Worm (Caenorhabditis elegans) whole organism, mixed stage, embryonic: ENCODE data around the gene unc-60.

Experiments
- M03D4.4 ChIP-seq: sonication (generic microtip); optimal IDR thresholded peaks from 2 replicates; lab custom pipeline; 2017; ENCODE audit warnings: mild to moderate bottlenecking, missing genetic modification characterization, missing compliant biosample characterization
- bed-3 ChIP-seq: fragments of 200-800 bp; sonication (Bioruptor generic); optimal IDR thresholded peaks from 3 replicates; lab custom pipeline; 2018; ENCODE audit warnings: mild to moderate bottlenecking, missing genetic modification characterization, moderate library complexity, missing compliant biosample characterization
- blmp-1 ChIP-seq: fragments of 150-350 bp; optimal IDR thresholded peaks from 2 replicates; lab custom pipeline; 2014; ENCODE audit warnings: missing biosample characterization, missing genetic modification characterization
- ceh-39 ChIP-seq: fragments of 150-350 bp; optimal IDR thresholded peaks from 2 replicates; lab custom pipeline; 2014; ENCODE audit warnings: missing biosample characterization, missing genetic modification characterization
- ceh-43 ChIP-seq: fragments of 200-800 bp; sonication (Bioruptor generic); optimal IDR thresholded peaks from 2 replicates; lab custom pipeline; 2018; ENCODE audit warnings: mild to moderate bottlenecking, missing genetic modification characterization, moderate library complexity, missing compliant biosample characterization
- ceh-83 ChIP-seq: fragments of 200-800 bp; sonication (Bioruptor generic); optimal IDR thresholded peaks from 2 replicates; lab custom pipeline; 2018; ENCODE audit warnings: mild to moderate bottlenecking, missing genetic modification characterization, missing compliant biosample characterization
- ces-1 ChIP-seq: fragments of 150-350 bp; optimal IDR thresholded peaks from 2 replicates; lab custom pipeline; 2014; ENCODE audit warnings: missing biosample characterization, missing genetic modification reagents, missing genetic modification characterization
- cnd-1 ChIP-seq: fragments of 200-800 bp; sonication (Bioruptor generic); optimal IDR thresholded peaks from 2 replicates; lab custom pipeline; 2018; ENCODE audit warnings: mild to moderate bottlenecking, missing genetic modification characterization, missing compliant biosample characterization
- drap-1 ChIP-seq: fragments of 200-800 bp; sonication (Bioruptor generic); optimal IDR thresholded peaks from 3 replicates; lab custom pipeline; 2018; ENCODE audit warnings: mild to moderate bottlenecking, missing genetic modification characterization, missing compliant biosample characterization
- elt-1 ChIP-seq: sonication (generic microtip); optimal IDR thresholded peaks from 2 replicates; lab custom pipeline; 2017; ENCODE audit warnings: missing genetic modification characterization, mild to moderate bottlenecking, missing compliant biosample characterization, antibody characterized with exemption, moderate library complexity, borderline replicate concordance; ENCODE audit not compliant: insufficient read depth
- elt-3 ChIP-seq: fragments of 150-350 bp; optimal IDR thresholded peaks from 2 replicates; lab custom pipeline; 2014; ENCODE audit warnings: missing biosample characterization, missing genetic modification characterization
- flh-1 ChIP-seq: fragments of 200-800 bp; sonication (Bioruptor generic); optimal IDR thresholded peaks from 2 replicates; lab custom pipeline; 2018; ENCODE audit warnings: mild to moderate bottlenecking, missing genetic modification characterization, moderate library complexity, missing compliant biosample characterization
- ham-2 ChIP-seq: fragments of 200-800 bp; sonication (Bioruptor generic); optimal IDR thresholded peaks from 2 replicates; lab custom pipeline; 2018; ENCODE audit warnings: mild to moderate bottlenecking, missing genetic modification characterization, missing compliant biosample characterization
- hlh-1 ChIP-seq: fragments of 150-350 bp; optimal IDR thresholded peaks from 2 replicates; lab custom pipeline; 2014; ENCODE audit warnings: missing biosample characterization, missing genetic modification reagents, missing genetic modification characterization
- lsy-2 ChIP-seq: fragments of 150-350 bp; optimal IDR thresholded peaks from 2 replicates; lab custom pipeline; 2014; ENCODE audit warnings: missing biosample characterization, missing genetic modification characterization
- mab-5 ChIP-seq: fragments of 150-350 bp; optimal IDR thresholded peaks from 2 replicates; lab custom pipeline; 2014; ENCODE audit warnings: missing biosample characterization, missing genetic modification characterization
- mep-1 ChIP-seq: fragments of 150-350 bp; optimal IDR thresholded peaks from 2 replicates; lab custom pipeline; 2017; ENCODE audit warnings: missing biosample characterization, missing genetic modification reagents, missing genetic modification characterization, inconsistent platforms
- mls-2 ChIP-seq: sonication (generic microtip); optimal IDR thresholded peaks from 2 replicates; lab custom pipeline; 2016; ENCODE audit warnings: mild to moderate bottlenecking, missing genetic modification characterization, moderate library complexity, missing compliant biosample characterization
- nhr-12 ChIP-seq: fragments of 150-350 bp; optimal IDR thresholded peaks from 2 replicates; lab custom pipeline; 2014; ENCODE audit warnings: missing biosample characterization, missing genetic modification characterization
- nhr-2 ChIP-seq: fragments of 150-350 bp; optimal IDR thresholded peaks from 2 replicates; lab custom pipeline; 2014; ENCODE audit warnings: missing biosample characterization, missing genetic modification characterization
- nhr-237 ChIP-seq: fragments of 150-350 bp; optimal IDR thresholded peaks from 2 replicates; lab custom pipeline; 2014; ENCODE audit warnings: missing biosample characterization, missing genetic modification characterization
- nhr-28 ChIP-seq: fragments of 150-350 bp; optimal IDR thresholded peaks from 2 replicates; lab custom pipeline; 2014; ENCODE audit warnings: missing biosample characterization, missing genetic modification characterization
- nhr-76 ChIP-seq: sonication (generic microtip); optimal IDR thresholded peaks from 2 replicates; lab custom pipeline; 2017; ENCODE audit warnings: missing biosample characterization, missing genetic modification characterization
- pha-4 ChIP-seq: fragments of 150-350 bp; optimal IDR thresholded peaks from 2 replicates; lab custom pipeline; 2018; ENCODE audit warnings: missing biosample characterization, missing genetic modification reagents, missing genetic modification characterization
- sem-2 ChIP-seq: fragments of 200-800 bp; sonication (Bioruptor generic); optimal IDR thresholded peaks from 2 replicates; lab custom pipeline; 2018; ENCODE audit warnings: mild to moderate bottlenecking, missing genetic modification characterization, missing compliant biosample characterization
- sptf-1 ChIP-seq: sonication (generic microtip); optimal IDR thresholded peaks from 2 replicates; lab custom pipeline; 2017; ENCODE audit warnings: mild to moderate bottlenecking, missing genetic modification characterization, moderate library complexity, missing compliant biosample characterization
- tbx-8 ChIP-seq: fragments of 200-800 bp; sonication (Bioruptor generic); optimal IDR thresholded peaks from 2 replicates; lab custom pipeline; 2018; ENCODE audit warnings: mild to moderate bottlenecking, missing genetic modification characterization, moderate library complexity, missing compliant biosample characterization
- unc-120 ChIP-seq: sonication (generic microtip); optimal IDR thresholded peaks from 2 replicates; lab custom pipeline; 2017; ENCODE audit warnings: missing genetic modification characterization, missing compliant biosample characterization; ENCODE audit not compliant: poor library complexity, severe bottlenecking
- unc-39 ChIP-seq: fragments of 150-350 bp; optimal IDR thresholded peaks from 2 replicates; lab custom pipeline; 2014; ENCODE audit warnings: missing biosample characterization, missing genetic modification characterization
- unc-62 ChIP-seq: fragments of 150-350 bp; optimal IDR thresholded peaks from 2 replicates; lab custom pipeline; 2014; ENCODE audit warnings: missing biosample characterization, missing genetic modification reagents, missing genetic modification characterization
- zip-8 ChIP-seq: fragments of 150-350 bp; optimal IDR thresholded peaks from 2 replicates; lab custom pipeline; 2014; ENCODE audit warnings: missing biosample characterization, missing genetic modification characterization
- ztf-11 ChIP-seq: fragments of 150-350 bp; optimal IDR thresholded peaks from 2 replicates; lab custom pipeline; 2014; ENCODE audit warnings: missing biosample characterization, missing genetic modification characterization

unc-60 gene

ce11 chrV:1438205-1438604 lies 36.7 kb upstream of the unc-60 start:
- TF ChIP-seq unc-62 (GFP tag; lab: Kevin White, UChicago) (no peak), ceh-83 (no peak), hlh-1 (tag; lab: Kevin White, UChicago) (no peak), tbx-8 (GFP tag; lab: Kevin White, UChicago) (no peak), zip-8 (tag; lab: Kevin White, UChicago) (no peak), M03D4.4 (no peak), mab-5 (no peak), lsy-2 (tag; lab: Kevin White, UChicago) (no peak), cnd-1 (tag; lab: Kevin White, UChicago) (no peak), sem-2 (GFP tag; lab: Kevin White, UChicago) (no peak), ces-1 (no peak), sptf-1 (tag; lab: Kevin White, UChicago) (no peak), unc-120 (tag; lab: Kevin White, UChicago) (no peak), elt-1 (tag; lab: Kevin White, UChicago) (no peak), pha-4 (tag; lab: Kevin White, UChicago) (no peak), ceh-43 (no peak), nhr-28 (tag; lab: Kevin White, UChicago) (no peak), drap-1 (GFP tag; lab: Kevin White, UChicago) (no peak), unc-39 (tag; lab: Kevin White, UChicago) (no peak)

DNA sequence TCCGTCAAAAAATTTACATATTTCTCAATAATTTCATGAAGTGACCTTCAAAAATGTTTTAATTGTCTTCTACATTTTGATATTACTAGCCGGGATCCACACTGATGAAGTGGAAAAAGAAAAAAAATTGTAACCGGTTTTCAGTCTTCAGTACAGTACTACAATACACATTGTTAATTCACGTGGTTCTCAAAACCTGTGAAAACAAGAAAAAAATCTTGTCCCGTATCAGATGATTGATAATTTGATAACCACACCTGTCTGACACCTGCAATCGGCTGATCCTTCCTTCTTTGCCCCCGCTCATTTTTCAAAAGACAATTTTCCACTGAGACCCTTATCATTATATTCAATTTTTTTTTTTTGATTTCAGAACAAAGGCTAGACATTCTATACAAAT lies 36.1 kb upstream of the unc-60 start, which contains the start of gene R09B5.11:
Gene R09B5.11 (plus strand): TSS at position 374 of the 400 bp plus-strand sequence.
- TF ChIP-seq hlh-1 (tag; lab: Kevin White, UChicago) (no peak), elt-3 (tag; lab: Kevin White, UChicago) (no peak), nhr-237 (tag; lab: Kevin White, UChicago) (no peak), ceh-83 (no peak), nhr-12 (tag; lab: Kevin White, UChicago) (no peak), ceh-43 (no peak)

ce11 chrV:1442042-1442441 lies 32.8 kb upstream of the unc-60 start, which contains the start of gene cnc-11:
TSS of gene cnc-11 (plus strand) at chrV:1442342.
- TF ChIP-seq ceh-39 (tag; lab: Kevin White, UChicago): no peak
- no peak for TF ChIP-seq nhr-12 (tag; lab: Kevin White, UChicago)
- TF ChIP-seq nhr-28 (tag; lab: Kevin White, UChicago): no peak
- no peak for TF ChIP-seq mls-2
- no peak for TF ChIP-seq ceh-83
- TF ChIP-seq ham-2 (GFP tag; lab: Kevin White, UChicago): no peak
- no peak for TF ChIP-seq nhr-2 (tag; lab: Kevin White, UChicago)
- TF ChIP-seq blmp-1: no peak
- TF ChIP-seq unc-62 (GFP tag; lab: Kevin White, UChicago): no peak
- TF ChIP-seq cnd-1 (tag; lab: Kevin White, UChicago): no peak
- TF ChIP-seq, all 35 proteins: peak for 0

DNA sequence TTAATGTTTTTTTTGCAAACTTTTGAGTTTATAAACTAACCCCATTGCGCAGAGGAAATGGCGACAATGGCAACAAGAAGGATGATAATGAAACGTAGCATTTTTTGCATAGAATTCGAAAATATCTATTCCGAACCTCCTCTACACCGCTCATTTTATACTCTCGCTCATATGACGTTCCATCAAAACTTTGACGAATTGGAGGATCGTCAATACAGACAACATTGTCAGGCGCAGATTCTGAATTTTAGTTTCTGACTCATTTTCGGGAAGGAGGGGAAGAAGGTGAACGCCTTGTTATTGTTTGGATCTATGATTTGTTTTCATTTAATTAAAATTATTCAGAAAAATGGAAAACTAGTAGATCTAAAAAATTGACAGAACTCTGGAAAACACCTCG lies 30.7 kb upstream of the unc-60 start, which contains the start of gene cnc-1:
Gene cnc-1 (minus strand): TSS at position 101 of the 400 bp plus-strand sequence.
- no peak for TF ChIP-seq tbx-8 (GFP tag; lab: Kevin White, UChicago)
- no peak for TF ChIP-seq M03D4.4
- no peak for TF ChIP-seq bed-3 (GFP tag; lab: Kevin White, UChicago)
- no peak for TF ChIP-seq flh-1
- TF ChIP-seq nhr-76 (tag; lab: Kevin White, UChicago): no peak
- TF ChIP-seq nhr-12 (tag; lab: Kevin White, UChicago): no peak
- TF ChIP-seq elt-3 (tag; lab: Kevin White, UChicago): no peak
- no peak for TF ChIP-seq hlh-1 (tag; lab: Kevin White, UChicago)
- no peak for TF ChIP-seq nhr-28 (tag; lab: Kevin White, UChicago)
- no peak for TF ChIP-seq nhr-237 (tag; lab: Kevin White, UChicago)
- no peak for TF ChIP-seq lsy-2 (tag; lab: Kevin White, UChicago)
- TF ChIP-seq nhr-2 (tag; lab: Kevin White, UChicago): no peak
- TF ChIP-seq mep-1 (tag; lab: Kevin White, UChicago): no peak
- TF ChIP-seq blmp-1: no peak
- TF ChIP-seq cnd-1 (tag; lab: Kevin White, UChicago): no peak
- TF ChIP-seq, all 35 proteins: peak for 0

- no peak for TF ChIP-seq elt-1 (tag; lab: Kevin White, UChicago)
- no peak for TF ChIP-seq ztf-11 (tag; lab: Kevin White, UChicago)
- no peak for TF ChIP-seq pha-4 (tag; lab: Kevin White, UChicago)
- TF ChIP-seq M03D4.4: no peak
- TF ChIP-seq mep-1 (tag; lab: Kevin White, UChicago): no peak
- TF ChIP-seq nhr-12 (tag; lab: Kevin White, UChicago): no peak
- TF ChIP-seq nhr-237 (tag; lab: Kevin White, UChicago): no peak
- no peak for TF ChIP-seq cnd-1 (tag; lab: Kevin White, UChicago)
- no peak for TF ChIP-seq unc-120 (tag; lab: Kevin White, UChicago)
- no peak for TF ChIP-seq blmp-1
- TF ChIP-seq ceh-39 (tag; lab: Kevin White, UChicago): no peak
- no peak for TF ChIP-seq sptf-1 (tag; lab: Kevin White, UChicago)
- no peak for TF ChIP-seq lsy-2 (tag; lab: Kevin White, UChicago)
- TF ChIP-seq nhr-76 (tag; lab: Kevin White, UChicago): no peak
- no peak for TF ChIP-seq hlh-1 (tag; lab: Kevin White, UChicago)
- no peak for TF ChIP-seq ceh-83
- TF ChIP-seq tbx-8 (GFP tag; lab: Kevin White, UChicago): no peak
Measured at ce11 chrV:1445081-1445480, 29.8 kb upstream of the unc-60 start, which contains the start of gene cnc-5. TSS of gene cnc-5 (plus strand) at chrV:1445381.
